Fruit fly (Drosophila melanogaster): ENCODE measurements around the gene CG7059.

- TF ChIP-seq CG11085 (GFP tag; IDR thresholded peaks at IDR 0.05): no peak
- no peak for TF ChIP-seq CG10209 (GFP tag; optimal IDR thresholded peaks at IDR 0.05)
- TF ChIP-seq Ssrp (tag; optimal IDR thresholded peaks at IDR 0.05): no peak
- TF ChIP-seq Dll (GFP tag; IDR thresholded peaks at IDR 0.05; ENCODE audit: partially characterized antibody): no peak
- no peak for TF ChIP-seq D (optimal IDR thresholded peaks at IDR 0.05)
- TF ChIP-seq D (GFP tag; optimal IDR thresholded peaks at IDR 0.05): no peak
- TF ChIP-seq sna (GFP tag; IDR thresholded peaks at IDR 0.05; ENCODE audit: partially characterized antibody): no peak
- TF ChIP-seq Blimp-1 (GFP tag; optimal IDR thresholded peaks at IDR 0.05): no peak
- TF ChIP-seq CG7963 (GFP tag; IDR thresholded peaks at IDR 0.05; ENCODE audit: partially characterized antibody): no peak
- no peak for TF ChIP-seq CG2712 (tag; optimal IDR thresholded peaks at IDR 0.05)
- TF ChIP-seq CG6254 (GFP tag; optimal IDR thresholded peaks at IDR 0.05): no peak
- TF ChIP-seq CG18599 (GFP tag; optimal IDR thresholded peaks at IDR 0.05): no peak
- no peak for TF ChIP-seq mam (GFP tag; optimal IDR thresholded peaks at IDR 0.05)
- TF ChIP-seq Antp (GFP tag; optimal IDR thresholded peaks at IDR 0.05): no peak
- TF ChIP-seq CG9609 (GFP tag; optimal IDR thresholded peaks at IDR 0.05): no peak
Measured at dm6 chr3R:22340207-22340606, 49.4 kb upstream of the CG7059 start, which contains the start of gene CG5388.
